Fruit fly (Drosophila melanogaster) whole organism, embryonic: ENCODE data around the gene CG15043.

Experiments used
- Antp ChIP-seq: fragments of 200-800 bp; sonication (Bioruptor generic); optimal IDR thresholded peaks from 3 replicates; lab custom pipeline; 2016; ENCODE audit warnings: missing biosample characterization, missing genetic modification characterization
- CG10274 ChIP-seq: fragments of 200-800 bp; sonication (Bioruptor generic); optimal IDR thresholded peaks from 3 replicates; lab custom pipeline; 2017; ENCODE audit warnings: missing biosample characterization, mild to moderate bottlenecking, missing genetic modification characterization
- CG10366 ChIP-seq: fragments of 200-800 bp; sonication (Bioruptor generic); IDR thresholded peaks from 2 replicates; pipeline ENCODE4 v1.3.6; 2022; ENCODE audit warnings: missing biosample characterization, missing genetic modification characterization
- CG10462 ChIP-seq: fragments of 200-800 bp; sonication (Bioruptor generic); optimal IDR thresholded peaks from 2 replicates; lab custom pipeline; 2016; ENCODE audit warnings: missing biosample characterization, missing genetic modification characterization
- CG11504 ChIP-seq: fragments of 200-800 bp; sonication (Bioruptor generic); optimal IDR thresholded peaks from 3 replicates; lab custom pipeline; 2019; ENCODE audit warnings: missing biosample characterization, mild to moderate bottlenecking, missing genetic modification characterization, moderate library complexity
- CG12104 ChIP-seq: fragments of 200-800 bp; sonication (Bioruptor generic); optimal IDR thresholded peaks from 3 replicates; lab custom pipeline; 2016; ENCODE audit warnings: missing biosample characterization, missing genetic modification characterization
- CG1647 ChIP-seq: fragments of 200-800 bp; sonication (Bioruptor generic); optimal IDR thresholded peaks from 3 replicates; lab custom pipeline; 2016; ENCODE audit warnings: missing biosample characterization, missing genetic modification characterization
- CG16779 ChIP-seq: fragments of 200-800 bp; sonication (Bioruptor generic); IDR thresholded peaks from 2 replicates; pipeline ENCODE4 v1.3.6; 2022; ENCODE audit warnings: missing biosample characterization, missing genetic modification characterization
- CG16813 ChIP-seq: fragments of 200-800 bp; sonication (Bioruptor generic); IDR thresholded peaks from 3 replicates; pipeline ENCODE4 v1.3.6; 2022; ENCODE audit warnings: missing biosample characterization, missing genetic modification characterization; ENCODE audit not compliant: partially characterized antibody
- CG16863 ChIP-seq: fragments of 200-800 bp; sonication (Bioruptor generic); optimal IDR thresholded peaks from 3 replicates; lab custom pipeline; 2016; ENCODE audit warnings: missing biosample characterization, missing genetic modification characterization
- CG33557 ChIP-seq: fragments of 200-800 bp; sonication (Bioruptor generic); optimal IDR thresholded peaks from 2 replicates; lab custom pipeline; 2019; ENCODE audit warnings: missing biosample characterization, mild to moderate bottlenecking, missing genetic modification characterization, moderate library complexity
- CG3995 ChIP-seq: fragments of 200-800 bp; sonication (Bioruptor generic); optimal IDR thresholded peaks from 3 replicates; lab custom pipeline; 2016; ENCODE audit warnings: missing biosample characterization, missing genetic modification characterization
- CG4404 ChIP-seq: fragments of 200-800 bp; sonication (Bioruptor generic); IDR thresholded peaks from 2 replicates; pipeline ENCODE4 v1.3.6; 2022; ENCODE audit warnings: missing biosample characterization, missing genetic modification characterization
- CG4617 ChIP-seq: fragments of 200-800 bp; sonication (Bioruptor generic); optimal IDR thresholded peaks from 3 replicates; lab custom pipeline; 2016; ENCODE audit warnings: missing biosample characterization, missing genetic modification characterization, borderline replicate concordance
- CG4707 ChIP-seq: fragments of 200-800 bp; sonication (Bioruptor generic); optimal IDR thresholded peaks from 2 replicates; lab custom pipeline; 2018; ENCODE audit warnings: missing biosample characterization, mild to moderate bottlenecking, missing genetic modification characterization, moderate library complexity
- CG5953 ChIP-seq: fragments of 200-800 bp; sonication (Bioruptor generic); IDR thresholded peaks from 2 replicates; pipeline ENCODE4 v1.3.6; 2022; ENCODE audit warnings: missing biosample characterization, missing genetic modification characterization
- CG6654 ChIP-seq: fragments of 200-800 bp; sonication (Bioruptor generic); optimal IDR thresholded peaks from 2 replicates; lab custom pipeline; 2017; ENCODE audit warnings: missing biosample characterization, mild to moderate bottlenecking, missing genetic modification characterization
- CG9727 ChIP-seq: fragments of 200-800 bp; sonication (Bioruptor generic); optimal IDR thresholded peaks from 3 replicates; lab custom pipeline; 2017; ENCODE audit warnings: missing biosample characterization, mild to moderate bottlenecking, missing genetic modification characterization
- CG9876 ChIP-seq: fragments of 200-800 bp; sonication (Bioruptor generic); optimal IDR thresholded peaks from 2 replicates; lab custom pipeline; 2016; ENCODE audit warnings: missing biosample characterization, missing genetic modification characterization
- Dref ChIP-seq: fragments of 200-800 bp; sonication (Bioruptor generic); IDR thresholded peaks from 2 replicates; pipeline ENCODE4 v1.3.6; 2022; ENCODE audit warnings: missing biosample characterization, missing genetic modification characterization
- Ets65A ChIP-seq: fragments of 200-800 bp; sonication (Bioruptor generic); peaks from one replicate; lab custom pipeline; 2016; ENCODE audit warnings: missing biosample characterization, missing genetic modification characterization
- HHEX ChIP-seq: fragments of 200-800 bp; sonication (Bioruptor generic); optimal IDR thresholded peaks from 3 replicates; lab custom pipeline; 2017; ENCODE audit warnings: missing biosample characterization, mild to moderate bottlenecking, missing genetic modification characterization, missing genetic modification reagents
- MESR4 ChIP-seq: fragments of 200-800 bp; sonication (Bioruptor generic); optimal IDR thresholded peaks from 2 replicates; lab custom pipeline; 2018; ENCODE audit warnings: missing biosample characterization, mild to moderate bottlenecking, missing genetic modification characterization, moderate library complexity
- Mad ChIP-seq: fragments of 200-800 bp; sonication (Bioruptor generic); optimal IDR thresholded peaks from 2 replicates; lab custom pipeline; 2016; ENCODE audit warnings: missing biosample characterization, missing genetic modification characterization
- Meics ChIP-seq: fragments of 200-800 bp; sonication (Bioruptor generic); optimal IDR thresholded peaks from 2 replicates; lab custom pipeline; 2017; ENCODE audit warnings: missing biosample characterization, mild to moderate bottlenecking, missing genetic modification characterization
- Mes4 ChIP-seq: fragments of 200-800 bp; sonication (Bioruptor generic); optimal IDR thresholded peaks from 2 replicates; lab custom pipeline; 2016; ENCODE audit warnings: missing biosample characterization, missing genetic modification characterization
- Mrtf ChIP-seq: fragments of 200-800 bp; sonication (Bioruptor generic); IDR thresholded peaks from 3 replicates; pipeline ENCODE4 v1.3.6; 2022; ENCODE audit warnings: missing biosample characterization, missing genetic modification characterization
- Oaz ChIP-seq: fragments of 200-800 bp; sonication (Bioruptor generic); IDR thresholded peaks from 2 replicates; pipeline ENCODE4 v1.3.6; 2022; ENCODE audit warnings: missing biosample characterization, missing genetic modification characterization
- Ravus ChIP-seq: fragments of 200-800 bp; sonication (Bioruptor generic); IDR thresholded peaks from 2 replicates; pipeline ENCODE4 v1.3.6; 2022; ENCODE audit warnings: missing biosample characterization, missing genetic modification characterization
- Sry-δ ChIP-seq: fragments of 200-800 bp; sonication (Bioruptor generic); optimal IDR thresholded peaks from 2 replicates; lab custom pipeline; 2016; ENCODE audit warnings: missing biosample characterization, missing genetic modification characterization
- ac ChIP-seq: fragments of 200-800 bp; sonication (Bioruptor generic); optimal IDR thresholded peaks from 3 replicates; lab custom pipeline; 2017; ENCODE audit warnings: missing biosample characterization, mild to moderate bottlenecking, missing genetic modification characterization
- ap ChIP-seq: fragments of 200-800 bp; sonication (Bioruptor generic); IDR thresholded peaks from 2 replicates; pipeline ENCODE4 v1.3.6; 2022; ENCODE audit warnings: missing biosample characterization, missing genetic modification characterization
- ara ChIP-seq: fragments of 200-800 bp; sonication (Bioruptor generic); IDR thresholded peaks from 2 replicates; pipeline ENCODE4 v1.3.6; 2022; ENCODE audit warnings: missing biosample characterization, missing genetic modification characterization
- cato ChIP-seq: fragments of 200-800 bp; sonication (Bioruptor generic); optimal IDR thresholded peaks from 2 replicates; lab custom pipeline; 2016; ENCODE audit warnings: missing biosample characterization, missing genetic modification characterization, borderline replicate concordance
- crol ChIP-seq: fragments of 200-800 bp; sonication (Bioruptor generic); IDR thresholded peaks from 2 replicates; pipeline ENCODE4 v1.3.6; 2022; ENCODE audit warnings: missing biosample characterization, missing genetic modification characterization
- danr ChIP-seq: fragments of 200-800 bp; sonication (Bioruptor generic); IDR thresholded peaks from 2 replicates; pipeline ENCODE4 v1.3.6; 2022; ENCODE audit warnings: missing biosample characterization, missing genetic modification characterization
- emc ChIP-seq: fragments of 200-800 bp; sonication (Bioruptor generic); optimal IDR thresholded peaks from 2 replicates; lab custom pipeline; 2016; ENCODE audit warnings: missing biosample characterization, missing genetic modification characterization
- fd3F ChIP-seq: fragments of 200-800 bp; sonication (Bioruptor generic); optimal IDR thresholded peaks from 2 replicates; lab custom pipeline; 2018; ENCODE audit warnings: missing biosample characterization, mild to moderate bottlenecking, missing genetic modification characterization, moderate library complexity
- hbn ChIP-seq: fragments of 200-800 bp; sonication (Bioruptor generic); IDR thresholded peaks from 2 replicates; pipeline ENCODE4 v1.3.6; 2022; ENCODE audit warnings: missing biosample characterization, missing genetic modification characterization; ENCODE audit not compliant: partially characterized antibody
- kay ChIP-seq: fragments of 200-800 bp; sonication (Bioruptor generic); optimal IDR thresholded peaks from 2 replicates; lab custom pipeline; 2016; ENCODE audit warnings: missing biosample characterization, missing genetic modification characterization
- knrl ChIP-seq: fragments of 200-800 bp; sonication (Bioruptor generic); IDR thresholded peaks from 3 replicates; pipeline ENCODE4 v1.3.6; 2022; ENCODE audit warnings: missing biosample characterization, missing genetic modification characterization; ENCODE audit not compliant: partially characterized antibody
- lab ChIP-seq: fragments of 200-800 bp; sonication (Bioruptor generic); optimal IDR thresholded peaks from 3 replicates; lab custom pipeline; 2017; ENCODE audit warnings: missing biosample characterization, missing genetic modification characterization, mild to moderate bottlenecking, moderate library complexity, missing genetic modification reagents
- ranshi ChIP-seq: fragments of 200-800 bp; sonication (Bioruptor generic); IDR thresholded peaks from 2 replicates; pipeline ENCODE4 v1.3.6; 2022; ENCODE audit warnings: missing biosample characterization, missing genetic modification characterization
- repo ChIP-seq: fragments of 200-800 bp; sonication (Bioruptor generic); optimal IDR thresholded peaks from 2 replicates; lab custom pipeline; 2016; ENCODE audit warnings: missing biosample characterization, missing genetic modification characterization
- slou ChIP-seq: fragments of 200-800 bp; sonication (Bioruptor generic); optimal IDR thresholded peaks from 3 replicates; lab custom pipeline; 2016; ENCODE audit warnings: missing biosample characterization, missing genetic modification characterization
- ssp ChIP-seq: fragments of 200-800 bp; sonication (Bioruptor generic); IDR thresholded peaks from 2 replicates; pipeline ENCODE4 v1.3.6; 2022; ENCODE audit warnings: missing biosample characterization, missing genetic modification characterization
- tgo ChIP-seq: fragments of 200-800 bp; sonication (Bioruptor generic); IDR thresholded peaks from 3 replicates; pipeline ENCODE4 v1.3.6; 2022; ENCODE audit warnings: missing biosample characterization, missing genetic modification characterization
- twi ChIP-seq: fragments of 200-800 bp; optimal IDR thresholded peaks from 2 replicates; lab custom pipeline; 2019; ENCODE audit warnings: missing biosample characterization, mild to moderate bottlenecking, missing genetic modification characterization, moderate library complexity
- yki ChIP-seq: fragments of >200 bp; optimal IDR thresholded peaks from 3 replicates; lab custom pipeline; 2018

Gene CG15043

dm6 chrX:18506639-18507528 lies 12.9 kb upstream of the CG15043 start (continued):
- TF ChIP-seq CG11504 (tag; lab: Kevin White, UChicago) (peak; percentile 97), CG1647 (GFP tag; lab: Kevin White, UChicago) (peak; percentile 63), Mad (GFP tag; lab: Kevin White, UChicago) (peak; percentile 59), HHEX (GFP tag; lab: Kevin White, UChicago) (peak; percentile 80), CG5953 (GFP tag; lab: Robert Waterston, UW) (peak; percentile 78), Meics (GFP tag; lab: Kevin White, UChicago) (peak; percentile 82), danr (GFP tag; lab: Robert Waterston, UW) (peak; percentile 10; the same call in 1 of the 2 replicates), ac (GFP tag; lab: Kevin White, UChicago) (peak; percentile 14), hbn (GFP tag; lab: Robert Waterston, UW) (no peak), ranshi (GFP tag; lab: Robert Waterston, UW) (peak; percentile 89), CG9876 (GFP tag; lab: Kevin White, UChicago) (peak; percentile 3), knrl (GFP tag; lab: Robert Waterston, UW) (no peak), Mes4 (peak; percentile 71), ara (GFP tag; lab: Robert Waterston, UW) (peak; percentile 84), CG16813 (GFP tag; lab: Robert Waterston, UW) (no peak), Mrtf (GFP tag; lab: Robert Waterston, UW) (peak; percentile 74), Antp (GFP tag; lab: Kevin White, UChicago) (peak; percentile 81), kay (GFP tag; lab: Kevin White, UChicago) (peak; percentile 70), CG6654 (peak; percentile 53), CG12104 (GFP tag; lab: Kevin White, UChicago) (peak; percentile 65), ap (GFP tag; lab: Robert Waterston, UW) (peak; percentile 76), yki (lab: Kevin White, UChicago) (no peak), CG9727 (GFP tag; lab: Kevin White, UChicago) (peak; percentile 79), emc (GFP tag; lab: Kevin White, UChicago) (peak; percentile 19), repo (GFP tag; lab: Kevin White, UChicago) (peak; percentile 74), Dref (no peak), lab (GFP tag; lab: Kevin White, UChicago) (peak; percentile 87), CG4707 (GFP tag; lab: Kevin White, UChicago) (peak; percentile 48), Ets65A (GFP tag; lab: Kevin White, UChicago) (peak; percentile 89), CG4617 (GFP tag; lab: Kevin White, UChicago) (peak; percentile 41), CG33557 (no peak), slou (GFP tag; lab: Kevin White, UChicago) (peak; percentile 59), CG16863 (GFP tag; lab: Kevin White, UChicago) (peak; percentile 76), tgo (GFP tag; lab: Robert Waterston, UW) (peak; percentile 79; the same call in 2 of the 3 replicates), CG3995 (no peak), CG4404 (no peak), crol (GFP tag; lab: Robert Waterston, UW) (0 out of 2 replicates have a peak, but pooled peaks have one; percentile 29), CG10462 (GFP tag; lab: Kevin White, UChicago) (peak; percentile 49), CG10366 (GFP tag; lab: Robert Waterston, UW) (peak; percentile 74), CG16779 (GFP tag; lab: Robert Waterston, UW) (peak; percentile 74), MESR4 (peak; percentile 10), ssp (peak; percentile 46), Ravus (GFP tag; lab: Robert Waterston, UW) (peak; percentile 48; the same call in 1 of the 2 replicates), fd3F (GFP tag; lab: Kevin White, UChicago) (no peak), twi (no peak), Oaz (GFP tag; lab: Robert Waterston, UW) (peak; percentile 51; the same call in 1 of the 2 replicates), Sry-δ (GFP tag; lab: Kevin White, UChicago) (peak; percentile 39), CG10274 (peak; percentile 26), cato (peak; percentile 62)
